Worm (Caenorhabditis elegans): ENCODE results near the gene Y39H10B.3.

The Y39H10B.3 gene

ce11 chrV:3634293-3635016 lies 36.1 kb upstream of the Y39H10B.3 start:
- TF ChIP-seq arid-1 (GFP tag; conservative IDR thresholded peaks at IDR 0.05) (no peak), Y5F2A.4 (GFP tag; optimal IDR thresholded peaks at IDR 0.05) (no peak), gei-8 (GFP tag; optimal IDR thresholded peaks at IDR 0.05) (no peak), F10B5.3 (tag; optimal IDR thresholded peaks at IDR 0.05) (no peak), php-3 (GFP tag; IDR thresholded peaks at IDR 0.05) (0 out of 2 replicates have a peak, but pooled peaks have one; percentile 60), spr-3 (GFP tag; optimal IDR thresholded peaks at IDR 0.05) (no peak), D1046.2 (GFP tag; IDR thresholded peaks at IDR 0.05) (no peak), egl-43 (GFP tag; IDR thresholded peaks at IDR 0.05) (no peak), lsy-2 (tag; optimal IDR thresholded peaks at IDR 0.05) (peak in 1 of 2 experiments; percentile 39), ZK546.5 (tag; optimal IDR thresholded peaks at IDR 0.05) (no peak), nhr-41 (GFP tag; IDR thresholded peaks at IDR 0.05) (no peak), daf-12 (tag; optimal IDR thresholded peaks at IDR 0.05) (no peak), ztf-11 (tag; optimal IDR thresholded peaks at IDR 0.05) (no peak), hif-1 (tag; optimal IDR thresholded peaks at IDR 0.05) (peak in 1 of 2 experiments; percentile 62), unc-130 (GFP tag; optimal IDR thresholded peaks at IDR 0.05) (no peak), tag-97 (GFP tag; IDR thresholded peaks at IDR 0.05) (no peak), lin-1 (GFP tag; IDR thresholded peaks at IDR 0.05) (0 out of 2 replicates have a peak, but pooled peaks have one; percentile 12), F37D6.2 (tag; optimal IDR thresholded peaks at IDR 0.05) (no peak), mep-1 (tag; optimal IDR thresholded peaks at IDR 0.05) (peak; percentile 70), ceh-32 (tag; optimal IDR thresholded peaks at IDR 0.05; ENCODE audit: poor library complexity) (no peak), mes-2 (tag; optimal IDR thresholded peaks at IDR 0.05; ENCODE audit: poor library complexity, severe bottlenecking) (peak; percentile 44), ceh-44 (GFP tag; IDR thresholded peaks at IDR 0.05) (no peak), unc-39 (tag; optimal IDR thresholded peaks at IDR 0.05) (no peak), hlh-30 (tag; optimal IDR thresholded peaks at IDR 0.05; ENCODE audit: insufficient read depth) (peak; percentile 83), daf-19 (GFP tag; conservative IDR thresholded peaks at IDR 0.05) (no peak), snpc-4 (tag; optimal IDR thresholded peaks at IDR 0.05) (no peak), R02D3.7 (tag; optimal IDR thresholded peaks at IDR 0.05) (no peak), T20F7.1 (GFP tag; optimal IDR thresholded peaks at IDR 0.05) (peak; percentile 54), ceh-20 (GFP tag; IDR thresholded peaks at IDR 0.05) (0 out of 2 replicates have a peak, but pooled peaks have one; percentile 7), rbr-2 (tag; optimal IDR thresholded peaks at IDR 0.05) (no peak), dmd-6 (GFP tag; IDR thresholded peaks at IDR 0.05) (peak; percentile 71), nhr-42 (GFP tag; IDR thresholded peaks at IDR 0.05) (peak; percentile 67), dmd-9 (GFP tag; IDR thresholded peaks at IDR 0.05) (no peak), mxl-3 (GFP tag; optimal IDR thresholded peaks at IDR 0.05) (peak; percentile 59), zip-2 (tag; optimal IDR thresholded peaks at IDR 0.05) (peak; percentile 14), dmd-8 (GFP tag; IDR thresholded peaks at IDR 0.05) (no peak), lin-38 (GFP tag; IDR thresholded peaks at IDR 0.05) (0 out of 2 replicates have a peak, but pooled peaks have one; percentile 31), zfp-3 (GFP tag; conservative IDR thresholded peaks at IDR 0.05) (peak; percentile 77; the same call in 1 of the 2 replicates), unc-62 (GFP tag; optimal IDR thresholded peaks at IDR 0.05 in 1 of 2) (peak in 1 of 2 experiments; percentile 89), unc-62 (tag; optimal IDR thresholded peaks at IDR 0.05) (no peak), madf-5 (GFP tag; IDR thresholded peaks at IDR 0.05) (no peak), daf-16 (GFP tag; optimal IDR thresholded peaks at IDR 0.05) (peak in 1 of 2 experiments; percentile 32), daf-16 (tag; optimal IDR thresholded peaks at IDR 0.05) (peak; percentile 98), nhr-76 (tag; optimal IDR thresholded peaks at IDR 0.05) (no peak), ama-1 (optimal IDR thresholded peaks at IDR 0.05) (no peak), ces-1 (GFP tag; optimal IDR thresholded peaks at IDR 0.05) (no peak), tra-1 (GFP tag; IDR thresholded peaks at IDR 0.05) (no peak), daf-8 (GFP tag; IDR thresholded peaks at IDR 0.05) (no peak), nhr-111 (GFP tag; optimal IDR thresholded peaks at IDR 0.05) (no peak), lin-29 (GFP tag; IDR thresholded peaks at IDR 0.05) (no peak)
